Worm (Caenorhabditis elegans) whole organism, young adult: ENCODE results near the gene C55C3.1.

Source experiments
- F10E7.11 ChIP-seq: sonication (generic microtip); optimal IDR thresholded peaks from 2 replicates; lab custom pipeline; 2017; ENCODE audit warnings: mild to moderate bottlenecking, missing genetic modification characterization, moderate library complexity, missing compliant biosample characterization
- F22D6.2 ChIP-seq: sonication (generic microtip); optimal IDR thresholded peaks from 2 replicates; lab custom pipeline; 2016; ENCODE audit warnings: mild to moderate bottlenecking, missing genetic modification characterization, missing compliant biosample characterization
- ama-1 ChIP-seq, 3 experiments: fragments of 150-350 bp in 1 of 3; sonication (generic microtip) in 2 of 3; optimal IDR thresholded peaks; 2 replicates each; lab custom pipeline; 2014 to 2018; ENCODE audit warnings: missing biosample characterization in 2 of 3, missing genetic modification characterization in 2 of 3, missing genetic modification reagents in 2 of 3
- aptf-3 ChIP-seq: fragments of 200-800 bp; sonication (Bioruptor generic); IDR thresholded peaks from 2 replicates; pipeline ENCODE4 v1.3.6; 2022; ENCODE audit warnings: missing genetic modification characterization, missing compliant biosample characterization
- egl-18 ChIP-seq: fragments of 200-800 bp; sonication (Bioruptor generic); IDR thresholded peaks from 2 replicates; pipeline ENCODE4 v1.3.6; 2022; ENCODE audit warnings: missing genetic modification reagents, missing genetic modification characterization, missing compliant biosample characterization
- egl-44 ChIP-seq: fragments of 200-800 bp; sonication (Bioruptor generic); IDR thresholded peaks from 2 replicates; pipeline ENCODE4 v1.3.6; 2022; ENCODE audit warnings: missing genetic modification reagents, missing genetic modification characterization, missing compliant biosample characterization
- him-1 ChIP-seq: sonication (generic microtip); optimal IDR thresholded peaks from 2 replicates; lab custom pipeline; 2016; ENCODE audit warnings: missing genotype, missing genetic modification reagents, missing genetic modification characterization, missing compliant biosample characterization
- lsl-1 ChIP-seq: fragments of 200-800 bp; sonication (Bioruptor generic); optimal IDR thresholded peaks from 2 replicates; lab custom pipeline; 2018; ENCODE audit warnings: mild to moderate bottlenecking, missing genetic modification characterization, moderate library complexity, missing compliant biosample characterization
- nhr-80 ChIP-seq: sonication (generic microtip); optimal IDR thresholded peaks from 2 replicates; lab custom pipeline; 2016; ENCODE audit warnings: missing genetic modification characterization, missing compliant biosample characterization
- snpc-1.1 ChIP-seq: sonication (generic microtip); optimal IDR thresholded peaks from 2 replicates; lab custom pipeline; 2017; ENCODE audit warnings: missing genetic modification characterization, mild to moderate bottlenecking, missing compliant biosample characterization, antibody characterized with exemption, moderate library complexity, missing genotype, missing genetic modification reagents; ENCODE audit not compliant: insufficient read depth
- sptf-2 ChIP-seq: fragments of 200-800 bp; sonication (Bioruptor generic); optimal IDR thresholded peaks from 2 replicates; lab custom pipeline; 2018; ENCODE audit warnings: mild to moderate bottlenecking, missing genetic modification characterization, missing compliant biosample characterization

ce11 chrIV:5671325-5671724 is 37.6 kb upstream of the C55C3.1 start:
- TF ChIP-seq F22D6.2 (no peak), sptf-2 (GFP tag; lab: Kevin White, UChicago) (no peak), snpc-1.1 (no peak), lsl-1 (no peak), F10E7.11 (no peak), him-1 (tag; lab: Kevin White, UChicago) (no peak), aptf-3 (GFP tag; lab: Robert Waterston, UW) (no peak), egl-18 (GFP tag; lab: Robert Waterston, UW) (no peak), ama-1 (optimal IDR thresholded peaks at IDR 0.05; lab: Kevin White, UChicago) (no peak), ama-1 (GFP tag; optimal IDR thresholded peaks at IDR 0.05; lab: Kevin White, UChicago) (no peak), nhr-80 (no peak), egl-44 (GFP tag; lab: Robert Waterston, UW) (no peak)
